Fruit fly (Drosophila melanogaster) whole organism, pupa: ENCODE measurements around the gene Shab.

Source experiments
- CG10348 ChIP-seq: fragments of 200-800 bp; sonication (Bioruptor generic); IDR thresholded peaks from 2 replicates; pipeline ENCODE4 v1.3.6; 2022; ENCODE audit warnings: missing biosample characterization, missing genetic modification characterization
- CG12605 ChIP-seq: fragments of 200-800 bp; sonication (Bioruptor generic); IDR thresholded peaks from 2 replicates; pipeline ENCODE4 v1.3.6; 2022; ENCODE audit warnings: missing biosample characterization, missing genetic modification characterization
- CG13204 ChIP-seq: fragments of 200-800 bp; sonication (Bioruptor generic); optimal IDR thresholded peaks from 2 replicates; lab custom pipeline; 2018; ENCODE audit warnings: missing biosample characterization, mild to moderate bottlenecking, missing genetic modification characterization, moderate library complexity
- CG14655 ChIP-seq: fragments of 200-800 bp; sonication (Bioruptor generic); optimal IDR thresholded peaks from 3 replicates; lab custom pipeline; 2017; ENCODE audit warnings: mild to moderate bottlenecking, missing biosample characterization, missing genetic modification reagents, missing genetic modification characterization
- CG15710 ChIP-seq: fragments of 200-800 bp; sonication (Bioruptor generic); optimal IDR thresholded peaks from 2 replicates; lab custom pipeline; 2018; ENCODE audit warnings: missing biosample characterization, mild to moderate bottlenecking, missing genetic modification characterization, moderate library complexity
- CG17806 ChIP-seq: fragments of 200-800 bp; sonication (Bioruptor generic); optimal IDR thresholded peaks from 2 replicates; lab custom pipeline; 2018; ENCODE audit warnings: missing biosample characterization, mild to moderate bottlenecking, missing genetic modification characterization, moderate library complexity
- CG32121 ChIP-seq: fragments of 200-800 bp; sonication (Bioruptor generic); IDR thresholded peaks from 2 replicates; pipeline ENCODE4 v1.3.6; 2022; ENCODE audit warnings: missing biosample characterization, missing genetic modification characterization
- CG34367 ChIP-seq: fragments of 200-800 bp; sonication (Bioruptor generic); optimal IDR thresholded peaks from 2 replicates; lab custom pipeline; 2018; ENCODE audit warnings: missing biosample characterization, mild to moderate bottlenecking, missing genetic modification characterization
- CG4496 ChIP-seq: fragments of 200-800 bp; sonication (Bioruptor generic); IDR thresholded peaks from 3 replicates; pipeline ENCODE4 v1.3.6; 2022; ENCODE audit warnings: missing biosample characterization, missing genetic modification characterization
- CG8159 ChIP-seq: fragments of 200-800 bp; sonication (Bioruptor generic); optimal IDR thresholded peaks from 3 replicates; lab custom pipeline; 2018; ENCODE audit warnings: missing biosample characterization, mild to moderate bottlenecking, missing genetic modification characterization, moderate library complexity
- CG8301 ChIP-seq: fragments of 200-800 bp; sonication (Bioruptor generic); optimal IDR thresholded peaks from 2 replicates; lab custom pipeline; 2018; ENCODE audit warnings: missing biosample characterization, mild to moderate bottlenecking, missing genetic modification characterization
- CG9948 ChIP-seq: fragments of 200-800 bp; sonication (Bioruptor generic); optimal IDR thresholded peaks from 2 replicates; lab custom pipeline; 2018; ENCODE audit warnings: missing biosample characterization, mild to moderate bottlenecking, missing genetic modification characterization, moderate library complexity
- D1 ChIP-seq: fragments of 200-800 bp; sonication (Bioruptor generic); optimal IDR thresholded peaks from 2 replicates; lab custom pipeline; 2018; ENCODE audit warnings: missing biosample characterization, mild to moderate bottlenecking, missing genetic modification characterization, moderate library complexity
- EcR ChIP-seq: fragments of 200-800 bp; sonication (Bioruptor generic); optimal IDR thresholded peaks from 3 replicates; lab custom pipeline; 2019; ENCODE audit warnings: missing biosample characterization, missing genetic modification characterization, mild to moderate bottlenecking, moderate library complexity, missing genetic modification reagents
- Ets98B ChIP-seq: fragments of 200-800 bp; sonication (Bioruptor generic); IDR thresholded peaks from 2 replicates; pipeline ENCODE4 v1.3.6; 2022; ENCODE audit warnings: missing biosample characterization, missing genetic modification characterization
- Pif1A ChIP-seq: fragments of 200-800 bp; sonication (Bioruptor generic); optimal IDR thresholded peaks from 3 replicates; lab custom pipeline; 2016; ENCODE audit warnings: missing biosample characterization, missing genetic modification characterization
- Pif1B ChIP-seq: fragments of 200-800 bp; sonication (Bioruptor generic); optimal IDR thresholded peaks from 3 replicates; lab custom pipeline; 2016; ENCODE audit warnings: missing biosample characterization, missing genetic modification characterization
- Snoo ChIP-seq: fragments of 200-800 bp; sonication (Bioruptor generic); optimal IDR thresholded peaks from 3 replicates; lab custom pipeline; 2017; ENCODE audit warnings: missing biosample characterization, mild to moderate bottlenecking, missing genetic modification characterization, inconsistent platforms
- fd96Ca ChIP-seq: fragments of 200-800 bp; sonication (Bioruptor generic); IDR thresholded peaks from 3 replicates; pipeline ENCODE4 v1.3.6; 2022; ENCODE audit warnings: missing biosample characterization, missing genetic modification characterization
- gl ChIP-seq: fragments of 200-800 bp; sonication (Bioruptor generic); optimal IDR thresholded peaks from 2 replicates; lab custom pipeline; 2018; ENCODE audit warnings: missing biosample characterization, mild to moderate bottlenecking, missing genetic modification characterization
- rn ChIP-seq: fragments of 200-800 bp; sonication (Bioruptor generic); IDR thresholded peaks from 2 replicates; pipeline ENCODE4 v1.3.6; 2022; ENCODE audit warnings: missing biosample characterization, missing genetic modification characterization

The Shab gene

dm6 chr3L:2866843-2867242, 28.0 kb upstream of the Shab start:
- 0 out of 3 replicates have a peak, but pooled peaks have one; percentile 43 for TF ChIP-seq CG4496 (GFP tag; lab: Robert Waterston, UW)
- peak; percentile 86 for TF ChIP-seq CG8159 (tag; lab: Kevin White, UChicago)
- peak; percentile 57 for TF ChIP-seq Pif1A
- TF ChIP-seq CG34367 (tag; lab: Kevin White, UChicago): peak; percentile 68
- TF ChIP-seq Ets98B (GFP tag; lab: Robert Waterston, UW): no peak
- no peak for TF ChIP-seq rn
- TF ChIP-seq CG8301 (tag; lab: Kevin White, UChicago): peak; percentile 29
- TF ChIP-seq CG17806 (tag; lab: Kevin White, UChicago): peak; percentile 84
- TF ChIP-seq fd96Ca (GFP tag; lab: Robert Waterston, UW): no peak
- peak; percentile 13 for TF ChIP-seq CG14655
- TF ChIP-seq Snoo: peak; percentile 36
- TF ChIP-seq Pif1B: peak; percentile 45
- TF ChIP-seq CG15710: peak; percentile 75
- TF ChIP-seq CG12605 (GFP tag; lab: Robert Waterston, UW): no peak
- no peak for TF ChIP-seq CG32121 (GFP tag; lab: Robert Waterston, UW)
- TF ChIP-seq D1: peak; percentile 52
- TF ChIP-seq gl: peak; percentile 66
- no peak for TF ChIP-seq EcR (GFP tag; lab: Kevin White, UChicago)
- peak; percentile 72 for TF ChIP-seq CG9948 (tag; lab: Kevin White, UChicago)
- TF ChIP-seq CG10348: no peak

dm6 chr3L:2867447-2868203, 27.2 kb upstream of the Shab start:
- no peak for TF ChIP-seq CG14655
- TF ChIP-seq fd96Ca (GFP tag; lab: Robert Waterston, UW): 0 out of 3 replicates have a peak, but pooled peaks have one; percentile 6
- peak; percentile 43 for TF ChIP-seq EcR (GFP tag; lab: Kevin White, UChicago)
- TF ChIP-seq CG4496 (GFP tag; lab: Robert Waterston, UW): 0 out of 3 replicates have a peak, but pooled peaks have one; percentile 31
- no peak for TF ChIP-seq CG8159 (tag; lab: Kevin White, UChicago)
- peak; percentile 78 for TF ChIP-seq CG13204 (GFP tag; lab: Kevin White, UChicago)
- peak; percentile 7 for TF ChIP-seq CG15710
- TF ChIP-seq Pif1B: no peak

dm6 chr3L:2868695-2869444, 25.9 kb upstream of the Shab start:
- peak; percentile 73 for TF ChIP-seq CG8301 (tag; lab: Kevin White, UChicago)
- peak; percentile 58; the same call in 1 of the 2 replicates for TF ChIP-seq CG12605 (GFP tag; lab: Robert Waterston, UW)
- no peak; the same call in 2 of the 3 replicates for TF ChIP-seq CG4496 (GFP tag; lab: Robert Waterston, UW)
- peak; percentile 74 for TF ChIP-seq CG34367 (tag; lab: Kevin White, UChicago)
- TF ChIP-seq CG13204 (GFP tag; lab: Kevin White, UChicago): peak; percentile 37
- no peak for TF ChIP-seq rn
- peak; percentile 72 for TF ChIP-seq CG15710
- TF ChIP-seq D1: peak; percentile 66
- TF ChIP-seq CG14655: peak; percentile 75
- TF ChIP-seq CG17806 (tag; lab: Kevin White, UChicago): peak; percentile 78
- TF ChIP-seq Snoo: peak; percentile 81
- TF ChIP-seq CG9948 (tag; lab: Kevin White, UChicago): peak; percentile 87
- TF ChIP-seq Ets98B (GFP tag; lab: Robert Waterston, UW): peak; percentile 55; the same call in 1 of the 2 replicates
- TF ChIP-seq CG10348: no peak
- peak; percentile 47 for TF ChIP-seq gl
- peak; percentile 82 for TF ChIP-seq CG8159 (tag; lab: Kevin White, UChicago)
- peak; percentile 87 for TF ChIP-seq Pif1A
- peak; percentile 86 for TF ChIP-seq Pif1B
- TF ChIP-seq CG32121 (GFP tag; lab: Robert Waterston, UW): no peak
- TF ChIP-seq fd96Ca (GFP tag; lab: Robert Waterston, UW): peak; percentile 72
- peak; percentile 81 for TF ChIP-seq EcR (GFP tag; lab: Kevin White, UChicago)

- no peak for TF ChIP-seq Pif1A
- TF ChIP-seq CG10348: 0 out of 2 replicates have a peak, but pooled peaks have one; percentile 13
- no peak for TF ChIP-seq CG15710
- no peak for TF ChIP-seq CG9948 (tag; lab: Kevin White, UChicago)
Measured at dm6 chr3L:2871155-2871554, 23.7 kb upstream of the Shab start.

dm6 chr3L:2873059-2873458, 21.8 kb upstream of the Shab start:
- no peak for TF ChIP-seq Ets98B (GFP tag; lab: Robert Waterston, UW)
- no peak for TF ChIP-seq D1
- no peak for TF ChIP-seq rn
- peak; percentile 35 for TF ChIP-seq CG34367 (tag; lab: Kevin White, UChicago)
- peak; percentile 64 for TF ChIP-seq gl
- no peak for TF ChIP-seq CG12605 (GFP tag; lab: Robert Waterston, UW)
- TF ChIP-seq CG32121 (GFP tag; lab: Robert Waterston, UW): no peak
- TF ChIP-seq CG17806 (tag; lab: Kevin White, UChicago): peak; percentile 37
- TF ChIP-seq CG8159 (tag; lab: Kevin White, UChicago): peak; percentile 72
- peak; percentile 69 for TF ChIP-seq CG15710
- peak; percentile 57 for TF ChIP-seq Snoo
- TF ChIP-seq Pif1B: peak; percentile 40
- peak; percentile 28 for TF ChIP-seq CG14655
- TF ChIP-seq CG13204 (GFP tag; lab: Kevin White, UChicago): peak; percentile 74
- TF ChIP-seq CG9948 (tag; lab: Kevin White, UChicago): peak; percentile 32
- no peak for TF ChIP-seq CG8301 (tag; lab: Kevin White, UChicago)
- no peak for TF ChIP-seq CG4496 (GFP tag; lab: Robert Waterston, UW)
- TF ChIP-seq CG10348: no peak
- no peak for TF ChIP-seq fd96Ca (GFP tag; lab: Robert Waterston, UW)
- TF ChIP-seq EcR (GFP tag; lab: Kevin White, UChicago): peak; percentile 63
- TF ChIP-seq Pif1A: peak; percentile 46
